Worm (Caenorhabditis elegans): ENCODE results near the gene eef-1B.1.

The eef-1B.1 gene

ce11 chrIII:7948802-7949201 is 24.4 kb downstream of the eef-1B.1 start, which contains the start of gene col-90:
col-90 (plus strand) TSS chrIII:7948838.
- TF ChIP-seq F49E8.2 (tag; optimal IDR thresholded peaks at IDR 0.05; ENCODE audit: insufficient read depth), result no peak
- no peak for TF ChIP-seq B0336.3 (GFP tag; IDR thresholded peaks at IDR 0.05)
- TF ChIP-seq pbrm-1 (GFP tag; IDR thresholded peaks at IDR 0.05), result no peak
- TF ChIP-seq repo-1 (tag; optimal IDR thresholded peaks at IDR 0.05), result no peak

- TF ChIP-seq rpc-1 (optimal IDR thresholded peaks at IDR 0.05), result no peak
- TF ChIP-seq rpc-1 (tag; optimal IDR thresholded peaks at IDR 0.05), result no peak
- no peak for TF ChIP-seq hlh-26 (GFP tag; conservative IDR thresholded peaks at IDR 0.05)
- no peak for TF ChIP-seq madf-10 (tag; optimal IDR thresholded peaks at IDR 0.05)
- TF ChIP-seq zfh-2 (GFP tag; conservative IDR thresholded peaks at IDR 0.05), result no peak
- no peak for TF ChIP-seq Y53G8AR.9 (GFP tag; conservative IDR thresholded peaks at IDR 0.05)
- no peak for TF ChIP-seq ama-1 (optimal IDR thresholded peaks at IDR 0.05)
- TF ChIP-seq ama-1 (GFP tag; optimal IDR thresholded peaks at IDR 0.05), result no peak
- TF ChIP-seq ztf-25 (GFP tag; IDR thresholded peaks at IDR 0.05), result no peak
Observed at ce11 chrIII:7947677-7948076, 25.5 kb downstream of the eef-1B.1 start.

- TF ChIP-seq ceh-58 (GFP tag; IDR thresholded peaks at IDR 0.05), result no peak
- peak; percentile 19 for TF ChIP-seq nhr-80 (tag; optimal IDR thresholded peaks at IDR 0.05)
Observed at ce11 chrIII:7946968-7947491, 26.2 kb downstream of the eef-1B.1 start, which contains the start of gene gsto-1. gsto-1 (minus strand) TSS chrIII:7947018.

ce11 chrIII:7941417-7941816 is 31.8 kb downstream of the eef-1B.1 start, which contains the start of gene kle-2:
kle-2 (plus strand) TSS chrIII:7941717.
- TF ChIP-seq rpc-1 (optimal IDR thresholded peaks at IDR 0.05) (no peak), rpc-1 (tag; optimal IDR thresholded peaks at IDR 0.05) (no peak), let-607 (tag; optimal IDR thresholded peaks at IDR 0.05) (no peak), pha-4 (tag; optimal IDR thresholded peaks at IDR 0.05) (no peak), akir-1 (GFP tag; optimal IDR thresholded peaks at IDR 0.05) (no peak), unc-62 (GFP tag; optimal IDR thresholded peaks at IDR 0.05) (no peak), F22D6.2 (tag; optimal IDR thresholded peaks at IDR 0.05) (no peak), bed-1 (GFP tag; IDR thresholded peaks at IDR 0.05) (no peak), gei-17 (GFP tag; optimal IDR thresholded peaks at IDR 0.05) (no peak), egl-18 (GFP tag; IDR thresholded peaks at IDR 0.05) (no peak), madf-10 (tag; optimal IDR thresholded peaks at IDR 0.05) (no peak), lsy-27 (tag; optimal IDR thresholded peaks at IDR 0.05; ENCODE audit: borderline replicate concordance, insufficient read depth) (no peak), F55B11.4 (tag; optimal IDR thresholded peaks at IDR 0.05; ENCODE audit: borderline replicate concordance, insufficient read depth) (no peak), xnd-1 (tag; optimal IDR thresholded peaks at IDR 0.05) (no peak), ceh-58 (GFP tag; IDR thresholded peaks at IDR 0.05) (no peak)

ce11 chrIII:7940819-7941218 is 32.4 kb downstream of the eef-1B.1 start, which contains the start of gene C29E4.12:
C29E4.12 (plus strand) TSS chrIII:7941151.
- TF ChIP-seq hlh-26 (GFP tag; conservative IDR thresholded peaks at IDR 0.05) (no peak), lin-54 (GFP tag; optimal IDR thresholded peaks at IDR 0.05) (peak; percentile 94), let-607 (tag; optimal IDR thresholded peaks at IDR 0.05) (no peak), Y95B8A.8 (GFP tag; IDR thresholded peaks at IDR 0.05) (no peak), F33H1.4 (GFP tag; IDR thresholded peaks at IDR 0.05) (no peak; the same call in 1 of the 2 replicates), nhr-27 (tag; optimal IDR thresholded peaks at IDR 0.05) (no peak), B0035.1 (tag; optimal IDR thresholded peaks at IDR 0.05) (no peak), T26A5.8 (tag; optimal IDR thresholded peaks at IDR 0.05) (no peak), B0019.2 (GFP tag; conservative IDR thresholded peaks at IDR 0.05) (no peak), cebp-2 (GFP tag; IDR thresholded peaks at IDR 0.05) (no peak), F57A8.1 (GFP tag; optimal IDR thresholded peaks at IDR 0.05) (no peak), F57C9.4 (tag; optimal IDR thresholded peaks at IDR 0.05) (no peak), mcd-1 (GFP tag; IDR thresholded peaks at IDR 0.05) (peak; percentile 58), attf-5 (GFP tag; optimal IDR thresholded peaks at IDR 0.05) (peak; percentile 74), lsl-1 (GFP tag; optimal IDR thresholded peaks at IDR 0.05) (peak; percentile 5), ceh-100 (GFP tag; IDR thresholded peaks at IDR 0.05) (no peak), B0336.3 (GFP tag; IDR thresholded peaks at IDR 0.05) (no peak), hmg-1.2 (GFP tag; IDR thresholded peaks at IDR 0.05) (no peak), dpl-1 (GFP tag; optimal IDR thresholded peaks at IDR 0.05) (peak; percentile 65), Y53F4B.3 (GFP tag; IDR thresholded peaks at IDR 0.05) (no peak)
